Worm (Caenorhabditis elegans) whole organism, late embryonic: ENCODE measurements around the gene sra-3.

Source experiments
- K09A11.1 ChIP-seq: sonication (generic microtip); optimal IDR thresholded peaks from 2 replicates; lab custom pipeline; 2017; ENCODE audit warnings: antibody characterized with exemption, mild to moderate bottlenecking, missing genetic modification characterization, missing compliant biosample characterization; ENCODE audit not compliant: insufficient read depth
- ama-1 ChIP-seq: fragments of 150-350 bp; optimal IDR thresholded peaks from 2 replicates; lab custom pipeline; 2014
- fkh-10 ChIP-seq: fragments of 150-350 bp; optimal IDR thresholded peaks from 2 replicates; lab custom pipeline; 2014; ENCODE audit warnings: missing biosample characterization, missing genetic modification reagents, missing genetic modification characterization
- fkh-6 ChIP-seq: sonication (generic microtip); optimal IDR thresholded peaks from 2 replicates; lab custom pipeline; 2016; ENCODE audit warnings: missing genetic modification characterization, missing compliant biosample characterization
- hlh-30 ChIP-seq: sonication (generic microtip); optimal IDR thresholded peaks from 2 replicates; lab custom pipeline; 2017; ENCODE audit warnings: antibody characterized with exemption, missing genetic modification characterization, missing compliant biosample characterization; ENCODE audit not compliant: insufficient read depth
- nfya-1 ChIP-seq: sonication (generic microtip); optimal IDR thresholded peaks from 2 replicates; lab custom pipeline; 2017; ENCODE audit warnings: missing genetic modification characterization, mild to moderate bottlenecking, missing compliant biosample characterization, antibody characterized with exemption, moderate library complexity
- sox-4 ChIP-seq: sonication (generic microtip); optimal IDR thresholded peaks from 2 replicates; lab custom pipeline; 2017; ENCODE audit warnings: mild to moderate bottlenecking, missing genetic modification characterization, inconsistent platforms, missing compliant biosample characterization

- TF ChIP-seq hlh-30 (tag; lab: Kevin White, UChicago) (no peak), fkh-10 (no peak), nfya-1 (tag; lab: Kevin White, UChicago) (no peak), ama-1 (lab: Kevin White, UChicago) (no peak), sox-4 (tag; lab: Kevin White, UChicago) (no peak), K09A11.1 (tag; lab: Kevin White, UChicago) (no peak), fkh-6 (tag; lab: Kevin White, UChicago) (no peak)
Observed at ce11 chrII:9516836-9517235, 23.8 kb downstream of the sra-3 start, which contains the start of gene gcy-1.
